Fruit fly (Drosophila melanogaster): ENCODE measurements around the gene CG13284.

CG13284 gene

DNA sequence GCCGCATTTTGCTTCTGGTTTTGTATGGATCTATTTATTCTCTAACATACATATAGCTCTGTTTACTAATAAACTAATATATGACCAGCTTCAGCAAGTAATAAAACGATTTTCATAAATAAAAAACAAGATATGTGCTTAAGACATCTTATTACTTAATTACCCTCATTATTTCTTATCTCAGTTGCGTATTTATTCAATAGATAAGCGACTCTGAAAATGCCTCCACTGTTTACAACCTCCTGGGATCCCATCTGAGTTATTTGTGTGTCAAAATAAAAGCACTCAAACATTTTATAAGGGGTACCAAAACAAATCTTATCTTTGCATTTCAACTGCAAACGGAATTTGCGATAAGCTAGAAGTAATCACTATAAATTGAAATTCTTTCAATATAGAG lies 28.8 kb downstream of the CG13284 start:
- TF ChIP-seq insv (optimal IDR thresholded peaks at IDR 0.05) (no peak), Sin3A (optimal IDR thresholded peaks at IDR 0.05) (no peak), ttk (optimal IDR thresholded peaks at IDR 0.05) (no peak), Myc (optimal IDR thresholded peaks at IDR 0.05) (no peak), h (optimal IDR thresholded peaks at IDR 0.05) (no peak), psq (optimal IDR thresholded peaks at IDR 0.05) (no peak)

DNA sequence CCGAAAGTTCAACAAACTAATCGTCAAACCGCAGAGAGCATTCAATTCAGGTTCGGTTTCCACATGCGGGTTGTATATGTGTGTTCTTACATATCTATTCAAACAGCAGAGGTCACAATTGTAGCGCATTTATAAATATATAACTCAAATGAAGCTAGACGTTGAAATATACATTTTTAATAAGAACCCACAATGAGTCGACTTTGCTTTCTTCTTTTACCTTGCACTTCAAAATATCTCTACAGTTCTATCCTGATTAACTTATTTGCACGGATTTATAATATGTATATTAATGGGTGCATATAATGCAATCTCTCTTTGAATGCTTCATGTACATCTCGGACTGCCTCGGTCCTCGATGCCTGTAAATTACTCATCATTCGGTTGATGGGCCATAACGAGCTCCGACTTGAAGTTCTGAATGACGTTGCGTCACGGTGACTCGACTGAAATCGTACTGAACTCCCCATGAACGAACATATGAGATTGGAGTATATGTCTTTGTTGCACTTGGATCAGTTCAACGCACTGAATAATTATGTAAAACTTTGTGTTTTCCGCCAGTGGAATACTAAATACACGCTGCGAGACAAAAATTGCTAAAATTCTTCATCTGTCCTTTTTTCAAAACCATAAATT lies 30.1 kb downstream of the CG13284 start:
- no peak for TF ChIP-seq insv (optimal IDR thresholded peaks at IDR 0.05)
- no peak for TF ChIP-seq psq (optimal IDR thresholded peaks at IDR 0.05)
- no peak for TF ChIP-seq ttk (optimal IDR thresholded peaks at IDR 0.05)
- no peak for TF ChIP-seq h (optimal IDR thresholded peaks at IDR 0.05)
- TF ChIP-seq Sin3A (optimal IDR thresholded peaks at IDR 0.05): no peak
- TF ChIP-seq Myc (optimal IDR thresholded peaks at IDR 0.05): no peak

DNA sequence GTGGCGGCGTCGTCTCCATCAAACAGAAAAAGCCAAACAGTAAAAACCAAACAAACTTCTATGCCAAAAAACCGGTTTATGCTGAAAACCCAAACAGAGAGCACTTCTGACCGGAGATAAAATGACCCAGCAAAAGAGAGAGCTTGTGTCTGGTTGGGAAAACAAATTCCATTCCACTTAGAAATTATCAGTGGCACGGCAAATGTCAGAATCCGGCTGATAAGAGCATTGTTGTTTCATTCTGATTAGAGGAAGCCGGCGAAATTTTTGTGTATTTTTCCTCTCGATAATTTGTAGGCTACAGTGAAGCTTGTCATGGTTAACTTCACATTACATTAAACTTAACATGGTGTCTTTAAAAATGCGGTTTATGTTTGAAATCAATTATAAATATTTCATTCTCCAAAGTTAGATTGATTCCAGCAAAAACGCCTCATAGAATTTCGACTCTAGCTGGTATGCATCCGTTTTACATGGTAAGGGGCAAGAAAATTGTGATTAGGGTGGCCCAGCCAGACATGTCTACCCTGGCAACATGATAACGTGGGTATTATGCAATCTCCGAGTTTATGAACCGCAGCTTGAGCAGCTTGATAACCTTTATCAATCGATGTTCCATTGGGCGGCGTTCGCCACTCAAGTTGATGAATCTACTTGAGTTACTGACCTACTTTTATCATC lies 31.0 kb downstream of the CG13284 start:
- TF ChIP-seq ttk (optimal IDR thresholded peaks at IDR 0.05): no peak
- TF ChIP-seq Sin3A (optimal IDR thresholded peaks at IDR 0.05): no peak
- TF ChIP-seq psq (optimal IDR thresholded peaks at IDR 0.05): no peak
- no peak for TF ChIP-seq insv (optimal IDR thresholded peaks at IDR 0.05)
- no peak for TF ChIP-seq Myc (optimal IDR thresholded peaks at IDR 0.05)
- no peak for TF ChIP-seq h (optimal IDR thresholded peaks at IDR 0.05)

DNA sequence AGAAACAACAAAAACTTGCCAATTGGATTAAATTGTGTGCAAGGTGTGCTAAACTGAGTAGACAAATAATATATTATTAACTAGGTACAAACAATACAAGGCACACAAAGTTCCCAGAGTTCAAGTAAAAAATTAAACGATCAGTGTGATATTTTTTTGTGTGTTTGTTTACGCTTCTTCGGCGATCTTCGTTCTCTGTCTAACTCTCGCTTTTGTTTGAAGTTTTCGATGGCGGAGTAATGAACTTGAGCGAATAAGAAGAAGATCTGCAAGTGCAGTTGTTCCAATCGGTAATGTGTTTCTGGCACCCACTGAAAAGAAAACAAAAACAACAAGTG lies 31.8 kb downstream of the CG13284 start:
- TF ChIP-seq insv (optimal IDR thresholded peaks at IDR 0.05): no peak
- TF ChIP-seq Sin3A (optimal IDR thresholded peaks at IDR 0.05): no peak
- TF ChIP-seq psq (optimal IDR thresholded peaks at IDR 0.05): no peak
- TF ChIP-seq h (optimal IDR thresholded peaks at IDR 0.05): no peak
- no peak for TF ChIP-seq Myc (optimal IDR thresholded peaks at IDR 0.05)
- TF ChIP-seq ttk (optimal IDR thresholded peaks at IDR 0.05): no peak

DNA sequence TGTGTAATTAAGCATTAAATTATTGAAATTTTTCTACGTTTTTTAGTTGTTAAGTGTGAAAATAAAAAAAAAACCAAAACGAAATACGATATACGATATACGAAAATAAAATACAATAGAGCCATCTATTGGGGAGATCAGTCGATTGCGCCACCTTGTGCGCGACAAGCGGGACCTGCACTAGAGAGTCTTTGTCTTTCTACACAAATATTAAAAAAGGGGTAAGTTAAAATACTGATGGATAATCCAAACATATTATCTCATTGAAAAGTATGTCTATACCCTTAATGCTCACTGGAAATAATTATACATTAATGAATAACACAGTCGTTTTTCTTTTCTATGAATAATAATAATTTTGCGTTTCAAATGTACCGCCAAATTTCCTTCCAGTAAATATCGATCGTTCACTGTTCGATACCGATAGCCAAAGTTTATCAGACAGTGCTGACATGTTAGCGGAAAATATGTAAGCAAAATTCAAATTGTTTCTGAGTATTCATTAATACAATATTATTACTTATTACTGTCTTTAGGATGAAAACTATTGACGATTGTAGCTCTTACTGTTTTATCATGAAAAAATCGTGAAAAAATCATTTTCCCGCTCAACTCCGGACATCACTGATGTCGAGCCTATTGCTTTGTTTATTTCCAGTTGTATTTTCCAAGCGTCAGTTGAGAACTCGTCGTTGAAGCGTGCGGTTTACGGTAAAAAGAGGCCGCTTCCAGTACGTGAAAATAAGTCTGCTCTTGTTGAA lies 32.3 kb downstream of the CG13284 start, which contains the start of gene mdy:
TSS of gene mdy (plus strand) at position 672 of the 761 bp plus-strand sequence.
- no peak for TF ChIP-seq h (optimal IDR thresholded peaks at IDR 0.05)
- no peak for TF ChIP-seq ttk (optimal IDR thresholded peaks at IDR 0.05)
- no peak for TF ChIP-seq Sin3A (optimal IDR thresholded peaks at IDR 0.05)
- TF ChIP-seq insv (optimal IDR thresholded peaks at IDR 0.05): no peak
- TF ChIP-seq Myc (optimal IDR thresholded peaks at IDR 0.05): no peak
- TF ChIP-seq psq (optimal IDR thresholded peaks at IDR 0.05): no peak

DNA sequence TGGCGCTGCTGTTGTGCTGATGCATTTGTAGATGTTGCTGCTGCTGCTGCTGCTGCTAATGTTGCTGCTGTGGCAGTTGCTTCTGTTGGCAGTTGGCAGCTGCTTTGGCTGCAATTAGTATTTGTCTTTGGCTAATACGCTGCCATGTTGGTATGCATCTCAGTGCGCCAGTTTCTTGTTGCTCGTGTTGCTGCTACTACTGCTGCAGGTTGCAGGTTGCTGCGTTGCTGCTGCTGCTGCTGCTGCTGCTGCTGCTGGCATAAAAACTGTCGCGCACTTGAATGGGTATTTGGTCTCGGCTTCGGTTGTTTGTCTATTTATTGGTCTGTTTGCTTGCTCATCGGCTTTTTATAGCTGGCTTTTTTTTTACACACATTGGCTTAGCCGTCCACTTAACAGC lies 39.8 kb downstream of the CG13284 start:
- TF ChIP-seq ttk (optimal IDR thresholded peaks at IDR 0.05) (no peak), insv (optimal IDR thresholded peaks at IDR 0.05) (no peak), h (optimal IDR thresholded peaks at IDR 0.05) (no peak), Sin3A (optimal IDR thresholded peaks at IDR 0.05) (no peak), psq (optimal IDR thresholded peaks at IDR 0.05) (no peak), Myc (optimal IDR thresholded peaks at IDR 0.05) (no peak)

DNA sequence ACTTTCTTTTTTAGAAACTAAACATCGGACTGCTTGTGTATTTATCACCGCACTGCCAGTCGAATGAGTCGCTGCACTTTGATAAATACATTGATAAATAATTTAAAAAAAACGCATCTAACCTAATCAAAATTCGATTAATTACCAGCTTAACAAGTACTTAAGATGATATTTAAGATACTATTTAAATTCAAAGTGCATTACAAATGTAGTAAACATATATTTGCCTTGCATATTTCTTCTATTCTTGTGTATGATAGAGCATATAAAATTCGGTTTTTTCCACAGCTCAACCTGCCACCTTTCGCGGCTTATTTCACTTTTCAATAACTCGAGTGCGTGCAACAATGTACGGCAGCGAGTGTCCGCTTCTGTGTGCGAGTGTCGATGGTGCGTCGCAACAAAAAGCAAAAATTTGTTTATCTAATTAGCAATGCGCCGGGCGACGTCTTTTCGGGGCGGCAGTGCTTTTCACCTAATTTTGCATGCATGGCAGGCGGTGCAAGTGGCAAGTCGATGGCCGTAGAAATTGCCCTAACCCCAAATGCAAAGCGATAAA lies 44.1 kb downstream of the CG13284 start, which contains the start of gene CG13272:
TSS of gene CG13272 (plus strand) at position 509 of the 559 bp plus-strand sequence.
- TF ChIP-seq psq (optimal IDR thresholded peaks at IDR 0.05) (no peak), Sin3A (optimal IDR thresholded peaks at IDR 0.05) (no peak), ttk (optimal IDR thresholded peaks at IDR 0.05) (no peak), h (optimal IDR thresholded peaks at IDR 0.05) (no peak), insv (optimal IDR thresholded peaks at IDR 0.05) (no peak), Myc (optimal IDR thresholded peaks at IDR 0.05) (no peak)

DNA sequence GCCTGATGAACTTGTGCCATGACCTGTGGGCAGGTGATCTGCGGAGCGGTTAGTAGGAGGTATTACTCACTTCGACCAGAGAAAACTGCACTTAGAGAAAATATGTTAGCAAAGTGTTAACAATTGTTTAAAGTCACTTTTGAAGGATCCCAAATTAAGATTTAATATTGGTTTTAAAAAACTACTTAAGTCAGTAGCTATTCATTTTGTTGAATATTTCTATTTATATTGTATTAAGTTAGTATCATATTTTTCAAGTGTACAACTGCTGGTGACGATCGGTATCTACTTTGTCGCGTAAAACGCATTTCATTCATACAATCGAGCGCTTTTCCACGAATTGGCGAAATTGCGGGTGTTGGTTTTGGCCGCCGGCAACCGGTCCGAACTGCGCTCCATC lies 44.9 kb downstream of the CG13284 start:
- TF ChIP-seq ttk (optimal IDR thresholded peaks at IDR 0.05) (no peak), Myc (optimal IDR thresholded peaks at IDR 0.05) (no peak), insv (optimal IDR thresholded peaks at IDR 0.05) (no peak), Sin3A (optimal IDR thresholded peaks at IDR 0.05) (no peak), psq (optimal IDR thresholded peaks at IDR 0.05) (no peak)

DNA sequence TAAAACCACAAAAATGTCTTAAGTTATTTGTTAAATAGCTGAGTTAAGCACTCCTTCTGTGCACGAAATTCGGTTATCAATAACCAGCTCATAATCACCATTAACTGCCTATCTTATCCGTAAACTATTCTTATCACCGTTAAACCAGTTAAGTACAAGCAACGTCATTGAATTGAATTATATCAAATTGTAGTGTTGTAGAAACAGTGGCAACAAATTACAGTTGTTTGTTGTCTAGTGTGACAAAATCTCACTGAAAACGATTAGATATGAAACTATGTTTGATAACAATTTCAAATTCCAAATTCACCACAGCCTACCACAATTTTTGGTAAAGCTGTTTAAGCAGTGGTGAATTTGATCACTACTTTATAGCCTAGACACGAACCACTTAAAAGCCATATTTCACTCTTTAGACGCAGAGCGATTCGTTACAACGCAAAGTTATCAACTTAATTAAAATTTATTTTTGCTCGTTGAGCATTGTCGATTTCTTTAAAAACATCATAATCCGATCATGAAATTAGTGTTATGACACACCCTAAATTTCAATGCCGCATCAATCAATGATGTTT lies 46.9 kb downstream of the CG13284 start:
- no peak for TF ChIP-seq Myc (optimal IDR thresholded peaks at IDR 0.05)
- no peak for TF ChIP-seq insv (optimal IDR thresholded peaks at IDR 0.05)
- no peak for TF ChIP-seq Sin3A (optimal IDR thresholded peaks at IDR 0.05)
- no peak for TF ChIP-seq psq (optimal IDR thresholded peaks at IDR 0.05)
- no peak for TF ChIP-seq h (optimal IDR thresholded peaks at IDR 0.05)
- no peak for TF ChIP-seq ttk (optimal IDR thresholded peaks at IDR 0.05)

DNA sequence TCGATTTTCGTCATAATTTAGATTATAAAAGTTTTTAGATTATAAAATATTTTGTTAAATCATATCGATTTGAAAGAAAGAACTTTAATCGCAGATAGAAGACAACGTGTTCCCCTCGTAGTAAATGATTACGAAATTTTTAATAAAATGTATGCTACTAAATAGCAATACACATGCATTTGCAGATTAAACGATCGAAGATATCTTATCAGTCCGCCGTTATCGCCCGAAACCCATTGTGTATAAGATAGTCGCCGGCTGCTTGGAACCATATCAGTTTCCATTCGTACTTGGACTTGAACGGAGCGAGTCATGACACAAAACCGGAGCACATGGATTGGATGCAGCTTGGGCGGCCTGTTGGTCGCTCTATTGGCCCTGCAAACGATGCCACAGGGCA lies 49.0 kb downstream of the CG13284 start:
- TF ChIP-seq psq (optimal IDR thresholded peaks at IDR 0.05) (no peak), h (optimal IDR thresholded peaks at IDR 0.05) (no peak), Sin3A (optimal IDR thresholded peaks at IDR 0.05) (no peak), insv (optimal IDR thresholded peaks at IDR 0.05) (no peak), Myc (optimal IDR thresholded peaks at IDR 0.05) (no peak), ttk (optimal IDR thresholded peaks at IDR 0.05) (no peak)

DNA sequence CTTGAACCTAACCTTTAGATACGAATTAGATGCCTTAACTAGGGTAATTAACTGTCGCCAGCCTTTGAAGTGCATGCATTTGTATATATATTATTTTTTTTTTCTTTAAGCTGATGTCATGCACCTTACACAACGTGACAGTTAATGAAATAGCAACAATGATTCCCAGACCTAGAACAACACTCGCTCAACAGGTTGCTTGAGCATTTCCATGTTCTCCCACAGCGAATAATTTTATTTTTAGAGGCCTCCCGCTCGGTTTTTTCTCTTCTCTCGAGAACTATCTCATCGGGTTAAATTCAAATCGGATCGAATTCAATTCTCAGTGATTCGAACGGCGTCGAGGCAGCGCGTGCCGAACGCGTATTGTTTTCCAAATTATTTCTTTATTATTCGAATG lies 49.8 kb downstream of the CG13284 start, which contains the start of gene Ugt37D1:
TSS of gene Ugt37D1 (plus strand) at position 321 of the 400 bp plus-strand sequence.
- no peak for TF ChIP-seq Sin3A (optimal IDR thresholded peaks at IDR 0.05)
- no peak for TF ChIP-seq Myc (optimal IDR thresholded peaks at IDR 0.05)
- no peak for TF ChIP-seq ttk (optimal IDR thresholded peaks at IDR 0.05)
- no peak for TF ChIP-seq psq (optimal IDR thresholded peaks at IDR 0.05)
- TF ChIP-seq h (optimal IDR thresholded peaks at IDR 0.05): no peak
- TF ChIP-seq insv (optimal IDR thresholded peaks at IDR 0.05): no peak

Measured in Kc167 (cell line).